Fruit fly (Drosophila melanogaster) Kc167 (cell line): ENCODE measurements around the gene CG1750.

ENCODE experiments used
- Myc ChIP-seq: fragments of >200 bp; optimal IDR thresholded peaks from 2 replicates; lab custom pipeline; 2017; ENCODE audit warnings: missing external identifiers
- Sin3A ChIP-seq: fragments of >200 bp; optimal IDR thresholded peaks from 2 replicates; lab custom pipeline; 2018; ENCODE audit warnings: missing external identifiers
- h ChIP-seq: fragments of >200 bp; optimal IDR thresholded peaks from 3 replicates; lab custom pipeline; 2018; ENCODE audit warnings: missing external identifiers
- insv ChIP-seq: fragments of >200 bp; optimal IDR thresholded peaks from 3 replicates; lab custom pipeline; 2018; ENCODE audit warnings: missing external identifiers
- psq ChIP-seq: fragments of >200 bp; optimal IDR thresholded peaks from 2 replicates; lab custom pipeline; 2017; ENCODE audit warnings: missing external identifiers
- ttk ChIP-seq: sonication (Bioruptor generic); optimal IDR thresholded peaks from 2 replicates; lab custom pipeline; 2017; ENCODE audit warnings: missing external identifiers

DNA sequence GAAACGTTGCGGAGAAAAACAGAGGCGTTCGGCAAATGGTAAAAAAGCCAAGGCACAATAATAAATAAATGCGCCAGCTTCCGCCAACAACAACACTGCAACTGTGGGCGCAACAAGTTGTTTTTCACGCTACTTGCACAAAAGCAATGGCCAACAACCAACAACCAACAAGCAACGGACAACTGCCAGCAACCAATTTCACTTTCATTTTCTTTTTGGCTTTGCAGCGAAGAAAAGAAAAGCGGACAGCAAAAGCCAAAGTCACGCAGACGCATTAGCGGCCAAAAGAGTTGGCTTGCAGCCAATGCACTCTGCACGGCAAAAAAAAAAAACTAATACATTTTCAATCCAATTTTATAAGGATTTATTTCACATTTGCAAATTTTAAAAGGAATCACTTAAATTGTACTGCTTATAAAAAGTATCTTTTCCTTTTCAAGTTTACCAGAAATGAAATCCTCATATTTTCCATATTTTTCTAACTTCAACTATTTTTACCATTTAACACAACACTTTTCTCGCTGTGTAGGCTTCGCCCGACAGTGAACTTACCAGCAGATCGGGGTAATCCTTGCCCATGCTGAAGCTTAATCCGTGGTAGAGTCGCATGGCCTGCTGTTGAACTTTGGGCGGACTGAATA, 3.5 kb downstream of the CG1750 start:
- TF ChIP-seq h (no peak), insv (no peak), ttk (lab: Kevin White, UChicago) (no peak), psq (no peak), Myc (no peak), Sin3A (lab: Kevin White, UChicago) (no peak)
